Worm (Caenorhabditis elegans) whole organism, late embryonic: ENCODE measurements around the gene F26F2.5.

ENCODE experiments used
- ama-1 ChIP-seq: fragments of 150-350 bp; optimal IDR thresholded peaks from 2 replicates; lab custom pipeline; 2014
- elt-2 ChIP-seq: sonication (generic microtip); optimal IDR thresholded peaks from 2 replicates; lab custom pipeline; 2016; ENCODE audit warnings: missing genetic modification reagents, missing genetic modification characterization, missing compliant biosample characterization
- ets-4 ChIP-seq: sonication (generic microtip); optimal IDR thresholded peaks from 2 replicates; lab custom pipeline; 2016; ENCODE audit warnings: missing genetic modification characterization, missing compliant biosample characterization

- TF ChIP-seq ets-4 (tag; lab: Kevin White, UChicago) (no peak), ama-1 (lab: Kevin White, UChicago) (no peak), elt-2 (tag; lab: Kevin White, UChicago) (peak; percentile 83)
These were observed 47.6 kb upstream of the F26F2.5 start, which contains the start of the genes srh-166 and Y38H6C.24 for ce11 chrV:20525816-20526459.
